Worm (Caenorhabditis elegans): Measurements from ENCODE around the gene K08E5.6.

Gene K08E5.6

DNA sequence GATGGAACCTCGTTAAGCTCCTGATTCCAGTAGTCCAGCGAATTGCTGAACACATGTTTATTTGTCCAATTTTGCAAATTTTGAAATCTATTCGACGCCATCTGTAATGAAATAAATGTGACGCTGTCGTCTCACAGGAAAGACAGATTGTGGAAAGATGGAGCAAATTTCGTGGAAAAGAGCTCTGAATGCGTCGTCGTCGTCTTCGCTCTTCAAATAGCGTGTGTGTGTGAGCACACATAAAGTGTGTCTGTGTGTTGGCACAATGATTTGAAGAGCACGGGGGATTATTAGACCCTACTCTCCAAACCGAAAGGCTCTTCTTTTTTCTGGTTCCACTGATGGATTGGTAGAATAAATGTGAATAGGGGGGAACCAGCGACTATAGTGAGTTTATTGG is 45.3 kb downstream of the K08E5.6 start, which contains the start of gene unc-47:
Gene unc-47, minus strand, starts transcription at position 101 of the 400 bp plus-strand sequence.
- TF ChIP-seq attf-6 (GFP tag; IDR thresholded peaks at IDR 0.05) = no peak
- no peak for TF ChIP-seq ztf-26 (tag; optimal IDR thresholded peaks at IDR 0.05)
- TF ChIP-seq F39B2.1 (GFP tag; IDR thresholded peaks at IDR 0.05) = no peak
- no peak for TF ChIP-seq lir-1 (GFP tag; conservative IDR thresholded peaks at IDR 0.05)
- TF ChIP-seq athp-1 (tag; optimal IDR thresholded peaks at IDR 0.05) = no peak
- TF ChIP-seq hlh-12 (tag; optimal IDR thresholded peaks at IDR 0.05) = no peak
- TF ChIP-seq sdz-38 (tag; optimal IDR thresholded peaks at IDR 0.05) = no peak
- TF ChIP-seq ceh-91 (GFP tag; IDR thresholded peaks at IDR 0.05) = no peak
- no peak for TF ChIP-seq ama-1 (optimal IDR thresholded peaks at IDR 0.05)
- no peak for TF ChIP-seq ama-1 (GFP tag; optimal IDR thresholded peaks at IDR 0.05)
- TF ChIP-seq lsl-1 (GFP tag; optimal IDR thresholded peaks at IDR 0.05) = no peak

DNA sequence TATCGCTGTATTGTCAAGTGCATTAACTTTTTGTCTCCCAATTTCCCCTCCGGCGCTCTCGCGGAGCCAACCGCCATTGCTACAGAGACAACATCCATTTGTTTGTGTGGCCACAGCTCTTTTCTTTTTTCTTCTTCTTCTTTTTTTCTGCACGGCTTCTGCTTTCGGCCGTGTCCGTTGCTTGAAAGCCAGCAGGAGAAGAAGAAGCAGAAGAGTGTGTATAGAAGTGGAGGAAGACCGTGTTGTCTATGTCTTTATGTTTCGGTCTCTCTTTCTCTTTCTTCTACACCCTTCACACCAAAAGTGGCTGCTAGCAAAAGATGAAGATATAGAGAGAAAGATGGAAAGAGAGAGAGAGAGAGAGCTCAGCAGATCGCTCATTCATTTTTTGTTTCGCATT is 47.0 kb downstream of the K08E5.6 start:
- peak; percentile 22 for TF ChIP-seq K12H6.12 (tag; optimal IDR thresholded peaks at IDR 0.05)
- TF ChIP-seq ztf-3 (GFP tag; optimal IDR thresholded peaks at IDR 0.05) = no peak
- TF ChIP-seq mxl-1 (tag; optimal IDR thresholded peaks at IDR 0.05) = no peak
- TF ChIP-seq nfyb-1 (GFP tag; IDR thresholded peaks at IDR 0.05) = no peak
- no peak for TF ChIP-seq dpff-1 (tag; optimal IDR thresholded peaks at IDR 0.05)
- TF ChIP-seq F37B4.10 (GFP tag; IDR thresholded peaks at IDR 0.05) = no peak

DNA sequence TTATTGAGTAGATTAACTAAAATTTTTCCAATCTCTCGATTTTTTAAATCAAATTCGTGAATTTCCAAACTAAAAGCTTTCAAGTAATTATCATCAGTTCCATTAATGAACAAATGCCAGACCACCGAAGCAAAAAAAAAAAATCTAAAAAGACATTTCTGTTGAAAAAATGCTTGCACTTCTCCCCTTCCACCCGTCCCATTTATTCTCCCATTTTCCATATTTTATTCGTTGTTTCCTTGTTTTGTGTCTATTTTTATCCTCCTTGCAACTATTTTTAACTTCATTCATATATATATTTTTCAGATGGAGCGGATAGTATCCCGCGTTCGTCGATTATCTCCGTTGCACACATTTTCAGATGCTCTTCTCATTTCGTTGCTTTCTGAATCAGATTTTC is 48.1 kb downstream of the K08E5.6 start, which contains the start of gene epac-1:
Gene epac-1, plus strand, starts transcription at position 301 of the 400 bp plus-strand sequence.
- no peak for TF ChIP-seq aptf-2 (GFP tag; conservative IDR thresholded peaks at IDR 0.05)
- TF ChIP-seq hsf-1 (GFP tag; IDR thresholded peaks at IDR 0.05) = no peak
- no peak for TF ChIP-seq rec-8 (tag; optimal IDR thresholded peaks at IDR 0.05)
- TF ChIP-seq lag-1 (GFP tag; IDR thresholded peaks at IDR 0.05) = no peak
- TF ChIP-seq cebp-2 (GFP tag; IDR thresholded peaks at IDR 0.05) = no peak
- TF ChIP-seq sea-2 (GFP tag; IDR thresholded peaks at IDR 0.05) = no peak
- no peak for TF ChIP-seq attf-5 (GFP tag; optimal IDR thresholded peaks at IDR 0.05)
- no peak for TF ChIP-seq ekl-4 (GFP tag; IDR thresholded peaks at IDR 0.05)
- TF ChIP-seq F57A8.1 (GFP tag; optimal IDR thresholded peaks at IDR 0.05) = no peak
- TF ChIP-seq dox-1 (GFP tag; IDR thresholded peaks at IDR 0.05) = no peak
- TF ChIP-seq T07F8.4 (tag; optimal IDR thresholded peaks at IDR 0.05) = no peak
- TF ChIP-seq nhr-27 (tag; optimal IDR thresholded peaks at IDR 0.05) = no peak
- TF ChIP-seq F57C9.4 (tag; optimal IDR thresholded peaks at IDR 0.05) = no peak
- no peak for TF ChIP-seq nhr-179 (tag; optimal IDR thresholded peaks at IDR 0.05)
- no peak for TF ChIP-seq bed-2 (GFP tag; IDR thresholded peaks at IDR 0.05)
- TF ChIP-seq F39B2.1 (GFP tag; IDR thresholded peaks at IDR 0.05) = no peak
- TF ChIP-seq fkh-3 (tag; optimal IDR thresholded peaks at IDR 0.05) = no peak
- no peak for TF ChIP-seq die-1 (tag; optimal IDR thresholded peaks at IDR 0.05)
- TF ChIP-seq cebp-1 (GFP tag; IDR thresholded peaks at IDR 0.05) = no peak
- TF ChIP-seq cebp-1 (tag; optimal IDR thresholded peaks at IDR 0.05) = no peak
- no peak for TF ChIP-seq nhr-120 (GFP tag; IDR thresholded peaks at IDR 0.05)
